Worm (Caenorhabditis elegans) whole organism, L4/young adult: ENCODE data around the gene nhr-207.

Experiments
- W03F9.2 ChIP-seq: fragments of 150-350 bp; optimal IDR thresholded peaks from 2 replicates; lab custom pipeline; 2014; ENCODE audit warnings: missing biosample characterization, missing genetic modification characterization
- dao-5 ChIP-seq: sonication (generic microtip); optimal IDR thresholded peaks from 2 replicates; lab custom pipeline; 2016; ENCODE audit warnings: missing genotype, missing genetic modification characterization, moderate library complexity, missing compliant biosample characterization
- him-1 ChIP-seq: sonication (generic microtip); optimal IDR thresholded peaks from 2 replicates; lab custom pipeline; 2016; ENCODE audit warnings: missing genotype, missing genetic modification reagents, missing genetic modification characterization, missing compliant biosample characterization

Gene nhr-207

ce11 chrV:12084216-12084615, 11.7 kb upstream of the nhr-207 start, which contains the start of gene R07B7.8:
TSS of gene R07B7.8 (minus strand) at chrV:12084316.
- TF ChIP-seq W03F9.2 (tag; lab: Kevin White, UChicago) (no peak), him-1 (tag; lab: Kevin White, UChicago) (no peak), dao-5 (tag; lab: Kevin White, UChicago) (no peak)

- TF ChIP-seq dao-5 (tag; lab: Kevin White, UChicago) (no peak), him-1 (tag; lab: Kevin White, UChicago) (no peak), W03F9.2 (tag; lab: Kevin White, UChicago) (no peak)
Measured at ce11 chrV:12085867-12086634, 9.9 kb upstream of the nhr-207 start.

ce11 chrV:12086934-12087333, 9.0 kb upstream of the nhr-207 start, which contains the start of gene gana-1:
TSS of gene gana-1 (plus strand) at chrV:12087234.
- TF ChIP-seq dao-5 (tag; lab: Kevin White, UChicago), result no peak
- TF ChIP-seq him-1 (tag; lab: Kevin White, UChicago), result no peak
- no peak for TF ChIP-seq W03F9.2 (tag; lab: Kevin White, UChicago)

- TF ChIP-seq dao-5 (tag; lab: Kevin White, UChicago), result no peak
- TF ChIP-seq W03F9.2 (tag; lab: Kevin White, UChicago), result no peak
- TF ChIP-seq him-1 (tag; lab: Kevin White, UChicago), result no peak
Measured at ce11 chrV:12088773-12089172, 7.2 kb upstream of the nhr-207 start, which contains the start of gene R07B7.12. TSS of gene R07B7.12 (plus strand) at chrV:12089073.

ce11 chrV:12091759-12092158, 4.2 kb upstream of the nhr-207 start, which contains the start of gene nhr-206:
TSS of gene nhr-206 (plus strand) at chrV:12092006.
- TF ChIP-seq W03F9.2 (tag; lab: Kevin White, UChicago), result no peak
- TF ChIP-seq dao-5 (tag; lab: Kevin White, UChicago), result no peak
- no peak for TF ChIP-seq him-1 (tag; lab: Kevin White, UChicago)

ce11 chrV:12094030-12094429, 1.9 kb upstream of the nhr-207 start, which contains the start of gene nhr-208:
TSS of gene nhr-208 (plus strand) at chrV:12094317.
- TF ChIP-seq W03F9.2 (tag; lab: Kevin White, UChicago), result no peak
- no peak for TF ChIP-seq dao-5 (tag; lab: Kevin White, UChicago)
- TF ChIP-seq him-1 (tag; lab: Kevin White, UChicago), result no peak

ce11 chrV:12098123-12098522, 2.2 kb downstream of the nhr-207 start, which contains the start of gene nhr-209:
TSS of gene nhr-209 (plus strand) at chrV:12098149.
- TF ChIP-seq W03F9.2 (tag; lab: Kevin White, UChicago) (no peak), dao-5 (tag; lab: Kevin White, UChicago) (no peak), him-1 (tag; lab: Kevin White, UChicago) (no peak)

ce11 chrV:12100794-12101343, 4.9 kb downstream of the nhr-207 start, which contains the start of gene nhr-154:
TSS of gene nhr-154 (plus strand) at chrV:12101293.
- TF ChIP-seq dao-5 (tag; lab: Kevin White, UChicago) (no peak), W03F9.2 (tag; lab: Kevin White, UChicago) (peak; percentile 17)

- TF ChIP-seq him-1 (tag; lab: Kevin White, UChicago) (no peak), dao-5 (tag; lab: Kevin White, UChicago) (no peak), W03F9.2 (tag; lab: Kevin White, UChicago) (no peak)
Measured at ce11 chrV:12103920-12104319, 8.0 kb downstream of the nhr-207 start, which contains the start of gene nhr-153. TSS of gene nhr-153 (plus strand) at chrV:12104220.

ce11 chrV:12106841-12107240, 10.9 kb downstream of the nhr-207 start, which contains the start of gene nhr-136:
TSS of gene nhr-136 (plus strand) at chrV:12107141.
- no peak for TF ChIP-seq him-1 (tag; lab: Kevin White, UChicago)
- TF ChIP-seq dao-5 (tag; lab: Kevin White, UChicago), result no peak
- TF ChIP-seq W03F9.2 (tag; lab: Kevin White, UChicago), result no peak

- TF ChIP-seq dao-5 (tag; lab: Kevin White, UChicago) (no peak), him-1 (tag; lab: Kevin White, UChicago) (no peak), W03F9.2 (tag; lab: Kevin White, UChicago) (no peak)
Measured at ce11 chrV:12111452-12111851, 15.5 kb downstream of the nhr-207 start, which contains the start of gene lhpp-1. TSS of gene lhpp-1 (minus strand) at chrV:12111805.

- TF ChIP-seq dao-5 (tag; lab: Kevin White, UChicago), result no peak
- TF ChIP-seq him-1 (tag; lab: Kevin White, UChicago), result no peak
Measured at ce11 chrV:12113726-12114125, 17.8 kb downstream of the nhr-207 start.

ce11 chrV:12114693-12115092, 18.7 kb downstream of the nhr-207 start, which contains the start of gene spin-1:
TSS of gene spin-1 (plus strand) at chrV:12114993.
- TF ChIP-seq him-1 (tag; lab: Kevin White, UChicago), result no peak
- no peak for TF ChIP-seq dao-5 (tag; lab: Kevin White, UChicago)
- TF ChIP-seq W03F9.2 (tag; lab: Kevin White, UChicago), result no peak
